Fruit fly (Drosophila melanogaster) whole organism, embryonic: ENCODE results near the gene CG31826.
A peak's percentile ranks its signal among the peaks of the same experiment; 100 is the strongest.

Experiments
- ATbp ChIP-seq: fragments of 200-800 bp; sonication (Bioruptor generic); optimal IDR thresholded peaks from 2 replicates; lab custom pipeline; 2017; ENCODE audit warnings: missing biosample characterization, mild to moderate bottlenecking, missing genetic modification characterization, missing genetic modification reagents
- CG10267 ChIP-seq: fragments of 200-800 bp; sonication (Bioruptor generic); optimal IDR thresholded peaks from 2 replicates; lab custom pipeline; 2018; ENCODE audit warnings: missing biosample characterization, mild to moderate bottlenecking, missing genetic modification characterization, moderate library complexity
- CG10431 ChIP-seq: fragments of 200-800 bp; sonication (Bioruptor generic); optimal IDR thresholded peaks from 3 replicates; lab custom pipeline; 2018; ENCODE audit warnings: missing biosample characterization, mild to moderate bottlenecking, missing genetic modification characterization
- CG11247 ChIP-seq: fragments of 200-800 bp; sonication (Bioruptor generic); IDR thresholded peaks from 2 replicates; pipeline ENCODE4 v1.3.6; 2022; ENCODE audit warnings: missing biosample characterization, missing genetic modification characterization
- CG13287 ChIP-seq: fragments of 200-800 bp; sonication (Bioruptor generic); IDR thresholded peaks from 2 replicates; pipeline ENCODE4 v1.3.6; 2022; ENCODE audit warnings: missing biosample characterization, missing genetic modification characterization; ENCODE audit not compliant: partially characterized antibody
- CG13296 ChIP-seq: fragments of 200-800 bp; sonication (Bioruptor generic); optimal IDR thresholded peaks from 3 replicates; lab custom pipeline; 2018; ENCODE audit warnings: missing biosample characterization, mild to moderate bottlenecking, missing genetic modification characterization
- CG13624 ChIP-seq: fragments of 200-800 bp; sonication (Bioruptor generic); optimal IDR thresholded peaks from 2 replicates; lab custom pipeline; 2016; ENCODE audit warnings: missing biosample characterization, missing genetic modification characterization
- CG17385 ChIP-seq: fragments of 200-800 bp; sonication (Bioruptor generic); optimal IDR thresholded peaks from 3 replicates; lab custom pipeline; 2018; ENCODE audit warnings: missing biosample characterization, mild to moderate bottlenecking, missing genetic modification characterization
- CG17912 ChIP-seq: fragments of 200-800 bp; sonication (Bioruptor generic); optimal IDR thresholded peaks from 2 replicates; lab custom pipeline; 2018; ENCODE audit warnings: missing biosample characterization, mild to moderate bottlenecking, missing genetic modification characterization
- CG32532 ChIP-seq: fragments of 200-800 bp; sonication (Bioruptor generic); IDR thresholded peaks from 2 replicates; pipeline ENCODE4 v1.3.6; 2022; ENCODE audit warnings: missing biosample characterization, missing genetic modification characterization
- CG3847 ChIP-seq: fragments of 200-800 bp; sonication (Bioruptor generic); IDR thresholded peaks from 2 replicates; pipeline ENCODE4 v1.3.6; 2022; ENCODE audit warnings: missing biosample characterization, missing genetic modification characterization
- CG4282 ChIP-seq: fragments of 200-800 bp; sonication (Bioruptor generic); optimal IDR thresholded peaks from 2 replicates; lab custom pipeline; 2016; ENCODE audit warnings: missing biosample characterization, missing genetic modification characterization
- CG4328 ChIP-seq: fragments of 200-800 bp; sonication (Bioruptor generic); optimal IDR thresholded peaks from 3 replicates; lab custom pipeline; 2017; ENCODE audit warnings: missing biosample characterization, missing genetic modification reagents, missing genetic modification characterization
- CG4404 ChIP-seq: fragments of 200-800 bp; sonication (Bioruptor generic); IDR thresholded peaks from 2 replicates; pipeline ENCODE4 v1.3.6; 2022; ENCODE audit warnings: missing biosample characterization, missing genetic modification characterization
- CG6813 ChIP-seq: fragments of 200-800 bp; sonication (Bioruptor generic); optimal IDR thresholded peaks from 2 replicates; lab custom pipeline; 2017; ENCODE audit warnings: missing biosample characterization, missing genetic modification characterization, mild to moderate bottlenecking, moderate library complexity, missing genetic modification reagents
- CG7745 ChIP-seq: fragments of 200-800 bp; sonication (Bioruptor generic); optimal IDR thresholded peaks from 2 replicates; lab custom pipeline; 2018; ENCODE audit warnings: missing biosample characterization, mild to moderate bottlenecking, missing genetic modification characterization, moderate library complexity
- CG7987 ChIP-seq: fragments of 200-800 bp; sonication (Bioruptor generic); optimal IDR thresholded peaks from 2 replicates; lab custom pipeline; 2018; ENCODE audit warnings: missing biosample characterization, mild to moderate bottlenecking, missing genetic modification characterization, moderate library complexity
- CG8359 ChIP-seq: fragments of 200-800 bp; sonication (Bioruptor generic); optimal IDR thresholded peaks from 2 replicates; lab custom pipeline; 2017; ENCODE audit warnings: missing biosample characterization, mild to moderate bottlenecking, missing genetic modification characterization, borderline replicate concordance
- Dad ChIP-seq: fragments of 200-800 bp; sonication (Bioruptor generic); optimal IDR thresholded peaks from 3 replicates; lab custom pipeline; 2016; ENCODE audit warnings: missing biosample characterization, missing genetic modification characterization
- Dbx ChIP-seq: fragments of 200-800 bp; sonication (Bioruptor generic); IDR thresholded peaks from 3 replicates; pipeline ENCODE4 v1.3.6; 2022; ENCODE audit warnings: missing biosample characterization, missing genetic modification characterization
- Doc2 ChIP-seq: fragments of 200-800 bp; sonication (Bioruptor generic); IDR thresholded peaks from 2 replicates; pipeline ENCODE4 v1.3.6; 2022; ENCODE audit warnings: missing biosample characterization, missing genetic modification characterization
- Dp ChIP-seq: fragments of 200-800 bp; sonication (Bioruptor generic); optimal IDR thresholded peaks from 2 replicates; lab custom pipeline; 2018; ENCODE audit warnings: missing biosample characterization, mild to moderate bottlenecking, missing genetic modification characterization, moderate library complexity
- Elba2 ChIP-seq: fragments of 200-800 bp; sonication (Bioruptor generic); optimal IDR thresholded peaks from 3 replicates; lab custom pipeline; 2016; ENCODE audit warnings: missing biosample characterization, missing genetic modification characterization
- Ets65A ChIP-seq: fragments of 200-800 bp; sonication (Bioruptor generic); peaks from one replicate; lab custom pipeline; 2016; ENCODE audit warnings: missing biosample characterization, missing genetic modification characterization
- HLH3B ChIP-seq: fragments of 200-800 bp; sonication (Bioruptor generic); IDR thresholded peaks from 2 replicates; pipeline ENCODE4 v1.3.6; 2022; ENCODE audit warnings: missing biosample characterization, missing genetic modification characterization
- HLH54F ChIP-seq: fragments of 200-800 bp; sonication (Bioruptor generic); optimal IDR thresholded peaks from 3 replicates; lab custom pipeline; 2016; ENCODE audit warnings: missing biosample characterization, missing genetic modification characterization
- HmgZ ChIP-seq: fragments of 200-800 bp; sonication (Bioruptor generic); optimal IDR thresholded peaks from 2 replicates; lab custom pipeline; 2018; ENCODE audit warnings: missing biosample characterization, mild to moderate bottlenecking, missing genetic modification characterization
- Hr39 ChIP-seq: fragments of >200 bp; optimal IDR thresholded peaks from 2 replicates; lab custom pipeline; 2017
- Lhr ChIP-seq: fragments of 200-800 bp; sonication (Bioruptor generic); optimal IDR thresholded peaks from 3 replicates; lab custom pipeline; 2017; ENCODE audit warnings: mild to moderate bottlenecking, missing biosample characterization, missing genetic modification reagents, missing genetic modification characterization
- Sry-δ ChIP-seq: fragments of 200-800 bp; sonication (Bioruptor generic); optimal IDR thresholded peaks from 2 replicates; lab custom pipeline; 2016; ENCODE audit warnings: missing biosample characterization, missing genetic modification characterization
- Usf ChIP-seq: fragments of 200-800 bp; sonication (Bioruptor generic); optimal IDR thresholded peaks from 2 replicates; lab custom pipeline; 2017; ENCODE audit warnings: missing genotype, missing biosample characterization, missing genetic modification characterization
- esg ChIP-seq: fragments of 200-800 bp; sonication (Bioruptor generic); conservative IDR thresholded peaks from 2 replicates; pipeline ENCODE4 v1.3.6; 2022; ENCODE audit warnings: missing biosample characterization, missing genetic modification characterization
- gem ChIP-seq: fragments of 200-800 bp; sonication (Bioruptor generic); optimal IDR thresholded peaks from 2 replicates; lab custom pipeline; 2019; ENCODE audit warnings: missing biosample characterization, mild to moderate bottlenecking, missing genetic modification characterization, moderate library complexity
- gfzf ChIP-seq: fragments of 200-800 bp; sonication (Bioruptor generic); optimal IDR thresholded peaks from 2 replicates; lab custom pipeline; 2016; ENCODE audit warnings: missing biosample characterization, mild to moderate bottlenecking, missing genetic modification characterization, moderate library complexity
- grn ChIP-seq: fragments of 200-800 bp; sonication (Bioruptor generic); optimal IDR thresholded peaks from 3 replicates; lab custom pipeline; 2017; ENCODE audit warnings: missing biosample characterization, missing genetic modification characterization
- hkb ChIP-seq, 2 experiments: fragments of 200-800 bp in 1 of 2; fragments of >200 bp in 1 of 2; sonication (Bioruptor generic) in 1 of 2; IDR thresholded peaks in 1 of 2; optimal IDR thresholded peaks in 1 of 2; 2 replicates each; pipeline versions ENCODE4 v1.3.6 to Lab custom; 2017 to 2022; ENCODE audit warnings: missing biosample characterization in 1 of 2, missing genetic modification characterization in 1 of 2
- jumu ChIP-seq: fragments of 200-800 bp; sonication (Bioruptor generic); optimal IDR thresholded peaks from 3 replicates; lab custom pipeline; 2016; ENCODE audit warnings: missing biosample characterization, missing genetic modification characterization
- nerfin-1 ChIP-seq: fragments of 200-800 bp; sonication (Bioruptor generic); optimal IDR thresholded peaks from 3 replicates; lab custom pipeline; 2019; ENCODE audit warnings: missing biosample characterization, mild to moderate bottlenecking, missing genetic modification characterization, moderate library complexity
- pzg ChIP-seq: fragments of 200-800 bp; sonication (Bioruptor generic); optimal IDR thresholded peaks from 3 replicates; lab custom pipeline; 2018; ENCODE audit warnings: missing biosample characterization, mild to moderate bottlenecking, missing genetic modification characterization, moderate library complexity
- sens ChIP-seq: fragments of 200-800 bp; sonication (Bioruptor generic); peaks from one replicate; lab custom pipeline; 2016; ENCODE audit warnings: missing biosample characterization, missing genetic modification characterization
- sisA ChIP-seq: fragments of 200-800 bp; sonication (Bioruptor generic); IDR thresholded peaks from 2 replicates; pipeline ENCODE4 v1.3.6; 2022; ENCODE audit warnings: missing biosample characterization, missing genetic modification characterization
- sna ChIP-seq: fragments of 200-800 bp; sonication (Bioruptor generic); IDR thresholded peaks from 2 replicates; pipeline ENCODE4 v1.3.6; 2022; ENCODE audit warnings: missing biosample characterization, missing genetic modification characterization; ENCODE audit not compliant: partially characterized antibody
- ssp ChIP-seq: fragments of 200-800 bp; sonication (Bioruptor generic); IDR thresholded peaks from 2 replicates; pipeline ENCODE4 v1.3.6; 2022; ENCODE audit warnings: missing biosample characterization, missing genetic modification characterization
- ttk ChIP-seq: fragments of 200-800 bp; sonication (Bioruptor generic); IDR thresholded peaks from 2 replicates; pipeline ENCODE4 v2.1.2; 2022; ENCODE audit warnings: missing biosample characterization, missing genetic modification characterization
- tx ChIP-seq: fragments of 200-800 bp; sonication (Bioruptor generic); optimal IDR thresholded peaks from 2 replicates; lab custom pipeline; 2016; ENCODE audit warnings: missing biosample characterization, missing genetic modification characterization
- unpg ChIP-seq: fragments of 200-800 bp; sonication (Bioruptor generic); optimal IDR thresholded peaks from 3 replicates; lab custom pipeline; 2018; ENCODE audit warnings: missing biosample characterization, mild to moderate bottlenecking, missing genetic modification characterization, moderate library complexity
- vnd ChIP-seq: fragments of 200-800 bp; sonication (Bioruptor generic); IDR thresholded peaks from 3 replicates; pipeline ENCODE4 v1.3.6; 2022; ENCODE audit warnings: missing biosample characterization, missing genetic modification characterization; ENCODE audit not compliant: partially characterized antibody
- vvl ChIP-seq: fragments of 200-800 bp; sonication (Bioruptor generic); IDR thresholded peaks from 2 replicates; pipeline ENCODE4 v1.3.6; 2022; ENCODE audit warnings: missing biosample characterization, missing genetic modification characterization
- z ChIP-seq: fragments of 200-800 bp; sonication (Bioruptor generic); IDR thresholded peaks from 3 replicates; pipeline ENCODE4 v1.3.6; 2022; ENCODE audit warnings: missing biosample characterization, missing genetic modification characterization

Gene CG31826

DNA sequence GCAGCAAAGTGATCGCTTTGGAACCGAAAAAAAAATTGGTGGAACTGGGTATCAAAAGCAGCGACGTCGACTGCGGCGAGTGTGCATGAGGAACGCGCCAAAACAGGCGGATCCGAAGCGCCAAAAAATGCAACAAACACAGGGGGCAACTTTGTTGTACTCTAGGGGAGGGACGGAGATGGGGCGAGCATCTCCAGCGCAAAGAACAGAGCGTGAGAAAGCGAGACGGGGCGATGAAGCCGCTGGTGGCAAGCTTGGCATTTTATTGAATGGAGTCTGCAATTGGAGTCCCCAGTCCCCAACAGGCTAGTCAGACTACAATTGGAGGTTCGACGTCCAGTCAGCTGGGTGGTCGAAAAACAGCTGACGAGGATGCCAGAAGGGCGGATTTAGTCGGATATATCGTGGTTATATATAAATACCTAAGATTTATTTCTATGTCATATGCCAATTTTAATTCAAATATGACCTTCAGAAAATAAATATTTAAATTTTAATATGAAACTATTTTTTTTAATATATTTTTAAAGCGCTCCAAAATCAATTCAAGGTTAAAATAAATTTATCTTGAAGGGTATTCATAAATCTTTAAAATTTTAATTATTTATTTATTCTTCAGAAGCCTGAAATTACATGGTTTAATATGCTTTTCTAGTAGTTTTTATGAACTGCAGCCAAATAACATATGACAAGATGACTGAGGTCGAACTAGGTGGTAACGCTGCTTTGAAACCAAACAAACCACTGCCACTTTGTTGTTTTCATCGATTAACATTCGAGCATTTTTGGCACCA, 26.1 kb downstream of the CG31826 start (continued):
- TF ChIP-seq pzg (GFP tag; lab: Kevin White, UChicago) (no peak), Hr39 (lab: Kevin White, UChicago) (no peak), Dbx (GFP tag; lab: Robert Waterston, UW) (peak; percentile 79), Lhr (GFP tag; lab: Kevin White, UChicago) (peak; percentile 55), Ets65A (peak; percentile 95), ATbp (GFP tag; lab: Kevin White, UChicago) (peak; percentile 75), CG7745 (tag; lab: Kevin White, UChicago) (peak; percentile 23), Doc2 (no peak), CG13296 (GFP tag; lab: Kevin White, UChicago) (peak; percentile 92), tx (GFP tag; lab: Kevin White, UChicago) (no peak), Dad (GFP tag; lab: Kevin White, UChicago) (peak; percentile 11), sens (GFP tag; lab: Kevin White, UChicago) (peak; percentile 90), CG8359 (GFP tag; lab: Kevin White, UChicago) (peak; percentile 68), CG17912 (no peak), hkb (optimal IDR thresholded peaks at IDR 0.05; lab: Kevin White, UChicago) (no peak), hkb (GFP tag; IDR thresholded peaks at IDR 0.05; lab: Robert Waterston, UW) (peak; percentile 76), HLH54F (GFP tag; lab: Kevin White, UChicago) (peak; percentile 44), CG6813 (peak; percentile 87), sna (no peak), grn (no peak), vnd (GFP tag; lab: Robert Waterston, UW) (no peak), unpg (GFP tag; lab: Kevin White, UChicago) (peak; percentile 89), CG17385 (GFP tag; lab: Kevin White, UChicago) (peak; percentile 90), sisA (GFP tag; lab: Robert Waterston, UW) (peak; percentile 72), CG10431 (GFP tag; lab: Kevin White, UChicago) (peak; percentile 83), z (GFP tag; lab: Robert Waterston, UW) (no peak), CG3847 (GFP tag; lab: Robert Waterston, UW) (peak; percentile 84), vvl (GFP tag; lab: Robert Waterston, UW) (peak; percentile 83), HLH3B (GFP tag; lab: Robert Waterston, UW) (peak; percentile 73), CG13624 (GFP tag; lab: Kevin White, UChicago) (no peak), ssp (GFP tag; lab: Robert Waterston, UW) (peak; percentile 71), jumu (GFP tag; lab: Kevin White, UChicago) (no peak), CG32532 (GFP tag; lab: Robert Waterston, UW) (peak; percentile 84), CG4282 (no peak), CG7987 (GFP tag; lab: Kevin White, UChicago) (peak; percentile 22), CG4328 (GFP tag; lab: Kevin White, UChicago) (peak; percentile 93), Usf (GFP tag; lab: Kevin White, UChicago) (peak; percentile 88), gfzf (no peak), Sry-δ (GFP tag; lab: Kevin White, UChicago) (no peak), nerfin-1 (tag; lab: Kevin White, UChicago) (peak; percentile 92), Elba2 (GFP tag; lab: Kevin White, UChicago) (no peak), gem (tag; lab: Kevin White, UChicago) (peak; percentile 97), CG4404 (no peak; the same call in none of the 2 replicates), CG10267 (tag; lab: Kevin White, UChicago) (peak; percentile 88), CG13287 (GFP tag; lab: Robert Waterston, UW) (no peak), esg (GFP tag; lab: Robert Waterston, UW) (peak; percentile 82), HmgZ (tag; lab: Kevin White, UChicago) (peak; percentile 43), CG11247 (GFP tag; lab: Robert Waterston, UW) (peak; percentile 72; the same call in 1 of the 2 replicates), ttk (GFP tag; lab: Robert Waterston, UW) (peak; percentile 77), Dp (GFP tag; lab: Kevin White, UChicago) (no peak)
